Fruit fly (Drosophila melanogaster): ENCODE data around the gene CG9813.

Gene CG9813

dm6 chr3R:13364175-13365174 lies 15.1 kb downstream of the CG9813 start, which contains the start of gene Dic1 (continued):
- TF ChIP-seq trh (GFP tag; optimal IDR thresholded peaks at IDR 0.05) (peak; percentile 82), cas (GFP tag; IDR thresholded peaks at IDR 0.05) (peak; percentile 70), pho (GFP tag; optimal IDR thresholded peaks at IDR 0.05) (peak; percentile 95), Xrp1 (GFP tag; IDR thresholded peaks at IDR 0.05) (peak; percentile 93), Meics (GFP tag; optimal IDR thresholded peaks at IDR 0.05) (peak; percentile 98), prd (optimal IDR thresholded peaks at IDR 0.05) (no peak), prd (GFP tag; IDR thresholded peaks at IDR 0.05) (peak; percentile 92), nerfin-1 (tag; optimal IDR thresholded peaks at IDR 0.05) (peak; percentile 97), B-H2 (GFP tag; optimal IDR thresholded peaks at IDR 0.05) (peak; percentile 90), Dip2 (GFP tag; IDR thresholded peaks at IDR 0.05) (peak; percentile 63; the same call in 1 of the 2 replicates), HLHmδ (GFP tag; optimal IDR thresholded peaks at IDR 0.05) (peak; percentile 82), HmgD (GFP tag; optimal IDR thresholded peaks at IDR 0.05) (peak; percentile 42), Taf1 (GFP tag; IDR thresholded peaks at IDR 0.05) (peak; percentile 76), ssp (GFP tag; IDR thresholded peaks at IDR 0.05) (peak; percentile 82), CG11504 (tag; optimal IDR thresholded peaks at IDR 0.05) (peak; percentile 98), CG11695 (GFP tag; IDR thresholded peaks at IDR 0.05) (peak; percentile 95), Dref (GFP tag; IDR thresholded peaks at IDR 0.05) (no peak), ATbp (GFP tag; optimal IDR thresholded peaks at IDR 0.05) (peak; percentile 96), maf-S (GFP tag; optimal IDR thresholded peaks at IDR 0.05) (peak; percentile 87), CG10366 (GFP tag; IDR thresholded peaks at IDR 0.05) (peak; percentile 89), CG2116 (GFP tag; optimal IDR thresholded peaks at IDR 0.05) (peak; percentile 82), sisA (GFP tag; IDR thresholded peaks at IDR 0.05) (peak; percentile 92), CG11085 (GFP tag; IDR thresholded peaks at IDR 0.05) (peak; percentile 80), CG7928 (GFP tag; optimal IDR thresholded peaks at IDR 0.05) (peak; percentile 80), CG31388 (GFP tag; optimal IDR thresholded peaks at IDR 0.05) (peak; percentile 85), CG15514 (GFP tag; optimal IDR thresholded peaks at IDR 0.05) (peak; percentile 90), CG6813 (GFP tag; optimal IDR thresholded peaks at IDR 0.05) (peak; percentile 93), Hr3 (GFP tag; optimal IDR thresholded peaks at IDR 0.05) (peak; percentile 96), CG14441 (GFP tag; IDR thresholded peaks at IDR 0.05) (peak; percentile 89), so (GFP tag; IDR thresholded peaks at IDR 0.05) (peak; percentile 86), CG12219 (GFP tag; optimal IDR thresholded peaks at IDR 0.05) (peak; percentile 84), CG16779 (GFP tag; IDR thresholded peaks at IDR 0.05) (peak; percentile 65; the same call in 1 of the 2 replicates), CG4617 (GFP tag; optimal IDR thresholded peaks at IDR 0.05; ENCODE audit: borderline replicate concordance) (peak; percentile 84), Chrac-16 (GFP tag; optimal IDR thresholded peaks at IDR 0.05) (peak; percentile 96), Bteb2 (GFP tag; optimal IDR thresholded peaks at IDR 0.05) (peak; percentile 93), CG15601 (tag; optimal IDR thresholded peaks at IDR 0.05) (peak; percentile 94), Hsf (GFP tag; optimal IDR thresholded peaks at IDR 0.05) (peak; percentile 96), dm (GFP tag; optimal IDR thresholded peaks at IDR 0.05) (peak; percentile 84), Dll (GFP tag; IDR thresholded peaks at IDR 0.05; ENCODE audit: partially characterized antibody) (0 out of 4 replicates have a peak, but pooled peaks have one; percentile 30), CG6254 (GFP tag; optimal IDR thresholded peaks at IDR 0.05) (peak; percentile 95), Xbp1 (GFP tag; optimal IDR thresholded peaks at IDR 0.05) (peak; percentile 97), CG12769 (tag; optimal IDR thresholded peaks at IDR 0.05) (peak; percentile 100), CG17802 (tag; optimal IDR thresholded peaks at IDR 0.05) (peak; percentile 82), CG3726 (GFP tag; IDR thresholded peaks at IDR 0.05) (peak; percentile 67; the same call in 2 of the 3 replicates), hth (optimal IDR thresholded peaks at IDR 0.05) (no peak), CG6683 (GFP tag; optimal IDR thresholded peaks at IDR 0.05) (peak; percentile 96), Atf-2 (GFP tag; optimal IDR thresholded peaks at IDR 0.05) (peak; percentile 92), ro (GFP tag; IDR thresholded peaks at IDR 0.05) (peak; percentile 74)
